Fruit fly (Drosophila melanogaster) whole organism, pupa: ENCODE results near the gene dUTPase.

ENCODE experiments used
- CG10348 ChIP-seq: fragments of 200-800 bp; sonication (Bioruptor generic); IDR thresholded peaks from 2 replicates; pipeline ENCODE4 v1.3.6; 2022; ENCODE audit warnings: missing biosample characterization, missing genetic modification characterization
- CG12605 ChIP-seq: fragments of 200-800 bp; sonication (Bioruptor generic); IDR thresholded peaks from 2 replicates; pipeline ENCODE4 v1.3.6; 2022; ENCODE audit warnings: missing biosample characterization, missing genetic modification characterization
- CG13204 ChIP-seq: fragments of 200-800 bp; sonication (Bioruptor generic); optimal IDR thresholded peaks from 2 replicates; lab custom pipeline; 2018; ENCODE audit warnings: missing biosample characterization, mild to moderate bottlenecking, missing genetic modification characterization, moderate library complexity
- CG14655 ChIP-seq: fragments of 200-800 bp; sonication (Bioruptor generic); optimal IDR thresholded peaks from 3 replicates; lab custom pipeline; 2017; ENCODE audit warnings: mild to moderate bottlenecking, missing biosample characterization, missing genetic modification reagents, missing genetic modification characterization
- CG15710 ChIP-seq: fragments of 200-800 bp; sonication (Bioruptor generic); optimal IDR thresholded peaks from 2 replicates; lab custom pipeline; 2018; ENCODE audit warnings: missing biosample characterization, mild to moderate bottlenecking, missing genetic modification characterization, moderate library complexity
- CG17806 ChIP-seq: fragments of 200-800 bp; sonication (Bioruptor generic); optimal IDR thresholded peaks from 2 replicates; lab custom pipeline; 2018; ENCODE audit warnings: missing biosample characterization, mild to moderate bottlenecking, missing genetic modification characterization, moderate library complexity
- CG32121 ChIP-seq: fragments of 200-800 bp; sonication (Bioruptor generic); IDR thresholded peaks from 2 replicates; pipeline ENCODE4 v1.3.6; 2022; ENCODE audit warnings: missing biosample characterization, missing genetic modification characterization
- CG34367 ChIP-seq: fragments of 200-800 bp; sonication (Bioruptor generic); optimal IDR thresholded peaks from 2 replicates; lab custom pipeline; 2018; ENCODE audit warnings: missing biosample characterization, mild to moderate bottlenecking, missing genetic modification characterization
- CG4496 ChIP-seq: fragments of 200-800 bp; sonication (Bioruptor generic); IDR thresholded peaks from 3 replicates; pipeline ENCODE4 v1.3.6; 2022; ENCODE audit warnings: missing biosample characterization, missing genetic modification characterization
- CG8159 ChIP-seq: fragments of 200-800 bp; sonication (Bioruptor generic); optimal IDR thresholded peaks from 3 replicates; lab custom pipeline; 2018; ENCODE audit warnings: missing biosample characterization, mild to moderate bottlenecking, missing genetic modification characterization, moderate library complexity
- CG8301 ChIP-seq: fragments of 200-800 bp; sonication (Bioruptor generic); optimal IDR thresholded peaks from 2 replicates; lab custom pipeline; 2018; ENCODE audit warnings: missing biosample characterization, mild to moderate bottlenecking, missing genetic modification characterization
- CG9948 ChIP-seq: fragments of 200-800 bp; sonication (Bioruptor generic); optimal IDR thresholded peaks from 2 replicates; lab custom pipeline; 2018; ENCODE audit warnings: missing biosample characterization, mild to moderate bottlenecking, missing genetic modification characterization, moderate library complexity
- D1 ChIP-seq: fragments of 200-800 bp; sonication (Bioruptor generic); optimal IDR thresholded peaks from 2 replicates; lab custom pipeline; 2018; ENCODE audit warnings: missing biosample characterization, mild to moderate bottlenecking, missing genetic modification characterization, moderate library complexity
- EcR ChIP-seq: fragments of 200-800 bp; sonication (Bioruptor generic); optimal IDR thresholded peaks from 3 replicates; lab custom pipeline; 2019; ENCODE audit warnings: missing biosample characterization, missing genetic modification characterization, mild to moderate bottlenecking, moderate library complexity, missing genetic modification reagents
- Ets98B ChIP-seq: fragments of 200-800 bp; sonication (Bioruptor generic); IDR thresholded peaks from 2 replicates; pipeline ENCODE4 v1.3.6; 2022; ENCODE audit warnings: missing biosample characterization, missing genetic modification characterization
- Pif1A ChIP-seq: fragments of 200-800 bp; sonication (Bioruptor generic); optimal IDR thresholded peaks from 3 replicates; lab custom pipeline; 2016; ENCODE audit warnings: missing biosample characterization, missing genetic modification characterization
- Pif1B ChIP-seq: fragments of 200-800 bp; sonication (Bioruptor generic); optimal IDR thresholded peaks from 3 replicates; lab custom pipeline; 2016; ENCODE audit warnings: missing biosample characterization, missing genetic modification characterization
- Snoo ChIP-seq: fragments of 200-800 bp; sonication (Bioruptor generic); optimal IDR thresholded peaks from 3 replicates; lab custom pipeline; 2017; ENCODE audit warnings: missing biosample characterization, mild to moderate bottlenecking, missing genetic modification characterization, inconsistent platforms
- fd96Ca ChIP-seq: fragments of 200-800 bp; sonication (Bioruptor generic); IDR thresholded peaks from 3 replicates; pipeline ENCODE4 v1.3.6; 2022; ENCODE audit warnings: missing biosample characterization, missing genetic modification characterization
- gl ChIP-seq: fragments of 200-800 bp; sonication (Bioruptor generic); optimal IDR thresholded peaks from 2 replicates; lab custom pipeline; 2018; ENCODE audit warnings: missing biosample characterization, mild to moderate bottlenecking, missing genetic modification characterization
- rn ChIP-seq: fragments of 200-800 bp; sonication (Bioruptor generic); IDR thresholded peaks from 2 replicates; pipeline ENCODE4 v1.3.6; 2022; ENCODE audit warnings: missing biosample characterization, missing genetic modification characterization

The dUTPase gene

dm6 chr2L:11016695-11017094 is 5.6 kb downstream of the dUTPase start, which contains the start of gene CG14913:
TSS of gene CG14913 (plus strand) at chr2L:11016995.
- no peak for TF ChIP-seq Pif1A (GFP tag; lab: Kevin White, UChicago)
- TF ChIP-seq CG8159 (tag; lab: Kevin White, UChicago), result no peak
- no peak for TF ChIP-seq CG17806 (tag; lab: Kevin White, UChicago)
- TF ChIP-seq CG10348 (GFP tag; lab: Robert Waterston, UW), result no peak
- TF ChIP-seq fd96Ca (GFP tag; lab: Robert Waterston, UW), result no peak
- no peak for TF ChIP-seq Ets98B
- TF ChIP-seq rn (GFP tag; lab: Robert Waterston, UW), result no peak
- TF ChIP-seq CG15710, result no peak
- no peak for TF ChIP-seq CG12605 (GFP tag; lab: Robert Waterston, UW)
- TF ChIP-seq Pif1B, result no peak
- no peak for TF ChIP-seq CG13204 (GFP tag; lab: Kevin White, UChicago)
- TF ChIP-seq CG8301, result no peak

dm6 chr2L:11021606-11022005 is 10.5 kb downstream of the dUTPase start:
- peak; percentile 53 for TF ChIP-seq CG9948 (tag; lab: Kevin White, UChicago)
- peak; percentile 5 for TF ChIP-seq Snoo (tag; lab: Kevin White, UChicago)
- no peak for TF ChIP-seq EcR (GFP tag; lab: Kevin White, UChicago)
- peak; percentile 19 for TF ChIP-seq CG8301
- TF ChIP-seq Ets98B, result no peak
- no peak for TF ChIP-seq CG12605 (GFP tag; lab: Robert Waterston, UW)
- TF ChIP-seq CG32121 (GFP tag; lab: Robert Waterston, UW), result no peak
- TF ChIP-seq D1 (tag; lab: Kevin White, UChicago), result no peak
- no peak for TF ChIP-seq CG15710
- peak; percentile 21 for TF ChIP-seq CG17806 (tag; lab: Kevin White, UChicago)
- TF ChIP-seq CG13204 (GFP tag; lab: Kevin White, UChicago), result no peak
- TF ChIP-seq rn (GFP tag; lab: Robert Waterston, UW), result no peak
- no peak for TF ChIP-seq CG34367
- peak; percentile 48 for TF ChIP-seq CG14655 (GFP tag; lab: Kevin White, UChicago)
- TF ChIP-seq Pif1A (GFP tag; lab: Kevin White, UChicago), result no peak
- TF ChIP-seq CG8159 (tag; lab: Kevin White, UChicago), result peak; percentile 44
- TF ChIP-seq gl (tag; lab: Kevin White, UChicago), result no peak

dm6 chr2L:11022804-11023203 is 11.7 kb downstream of the dUTPase start:
- no peak for TF ChIP-seq rn (GFP tag; lab: Robert Waterston, UW)
- TF ChIP-seq CG15710, result no peak
- TF ChIP-seq CG8159 (tag; lab: Kevin White, UChicago), result peak; percentile 19
- TF ChIP-seq Ets98B, result no peak
- TF ChIP-seq CG14655 (GFP tag; lab: Kevin White, UChicago), result peak; percentile 1
- TF ChIP-seq CG17806 (tag; lab: Kevin White, UChicago), result peak; percentile 14
- TF ChIP-seq CG8301, result peak; percentile 2
- TF ChIP-seq CG9948 (tag; lab: Kevin White, UChicago), result peak; percentile 14
- peak; percentile 12 for TF ChIP-seq Pif1A (GFP tag; lab: Kevin White, UChicago)
- no peak for TF ChIP-seq fd96Ca (GFP tag; lab: Robert Waterston, UW)

dm6 chr2L:11023875-11024274 is 12.8 kb downstream of the dUTPase start:
- no peak for TF ChIP-seq rn (GFP tag; lab: Robert Waterston, UW)
- TF ChIP-seq CG14655 (GFP tag; lab: Kevin White, UChicago), result no peak
- no peak for TF ChIP-seq CG10348 (GFP tag; lab: Robert Waterston, UW)
- TF ChIP-seq CG15710, result no peak
- TF ChIP-seq CG13204 (GFP tag; lab: Kevin White, UChicago), result no peak
- no peak for TF ChIP-seq CG17806 (tag; lab: Kevin White, UChicago)
- TF ChIP-seq Snoo (tag; lab: Kevin White, UChicago), result no peak
- no peak for TF ChIP-seq CG8301
- no peak for TF ChIP-seq fd96Ca (GFP tag; lab: Robert Waterston, UW)
- no peak for TF ChIP-seq Pif1A (GFP tag; lab: Kevin White, UChicago)
- no peak for TF ChIP-seq Pif1B
- TF ChIP-seq, all 21 proteins: peak for 0

- TF ChIP-seq EcR (GFP tag; lab: Kevin White, UChicago) (peak; percentile 84), Ets98B (no peak), gl (tag; lab: Kevin White, UChicago) (peak; percentile 53)
These were observed 16.1 kb downstream of the dUTPase start for dm6 chr2L:11027213-11027612.

- no peak for TF ChIP-seq Pif1B
- TF ChIP-seq EcR (GFP tag; lab: Kevin White, UChicago), result peak; percentile 92
These were observed 16.8 kb downstream of the dUTPase start for dm6 chr2L:11027825-11028496.

dm6 chr2L:11032285-11032970 is 21.3 kb downstream of the dUTPase start:
- TF ChIP-seq CG17806 (tag; lab: Kevin White, UChicago) (no peak), Pif1B (no peak), EcR (GFP tag; lab: Kevin White, UChicago) (no peak), rn (GFP tag; lab: Robert Waterston, UW) (peak; percentile 21; the same call in 1 of the 2 replicates), CG8159 (tag; lab: Kevin White, UChicago) (no peak), Pif1A (GFP tag; lab: Kevin White, UChicago) (peak; percentile 36), CG32121 (GFP tag; lab: Robert Waterston, UW) (peak; percentile 21), CG12605 (GFP tag; lab: Robert Waterston, UW) (peak; percentile 88), CG9948 (tag; lab: Kevin White, UChicago) (peak; percentile 6), CG4496 (GFP tag; lab: Robert Waterston, UW) (peak; percentile 74; the same call in 2 of the 3 replicates), CG15710 (no peak), CG8301 (no peak), Snoo (tag; lab: Kevin White, UChicago) (no peak), CG14655 (GFP tag; lab: Kevin White, UChicago) (peak; percentile 58), Ets98B (peak; percentile 60; the same call in 1 of the 2 replicates), CG34367 (no peak), CG13204 (GFP tag; lab: Kevin White, UChicago) (peak; percentile 74), gl (tag; lab: Kevin White, UChicago) (peak; percentile 38), D1 (tag; lab: Kevin White, UChicago) (no peak), CG10348 (GFP tag; lab: Robert Waterston, UW) (no peak), fd96Ca (GFP tag; lab: Robert Waterston, UW) (peak; percentile 16; the same call in 1 of the 3 replicates)
